Fruit fly (Drosophila melanogaster) whole organism, adult: Measurements from ENCODE around the gene CG4461.

ENCODE experiments used
- CG5204 ChIP-seq: fragments of 200-800 bp; sonication (Bioruptor generic); optimal IDR thresholded peaks from 2 replicates; lab custom pipeline; 2016; ENCODE audit warnings: missing biosample characterization, missing genetic modification characterization
- CG7101 ChIP-seq: fragments of 200-800 bp; sonication (Bioruptor generic); optimal IDR thresholded peaks from 2 replicates; lab custom pipeline; 2018; ENCODE audit warnings: missing biosample characterization, mild to moderate bottlenecking, missing genetic modification characterization, moderate library complexity
- Crg-1 ChIP-seq: fragments of 200-800 bp; sonication (Bioruptor generic); optimal IDR thresholded peaks from 2 replicates; lab custom pipeline; 2016; ENCODE audit warnings: missing biosample characterization, missing genetic modification characterization
- Hr96 ChIP-seq: fragments of 200-800 bp; sonication (Bioruptor generic); optimal IDR thresholded peaks from 2 replicates; lab custom pipeline; 2016; ENCODE audit warnings: missing biosample characterization, missing genetic modification characterization
- Mnt ChIP-seq: fragments of 200-800 bp; sonication (Bioruptor generic); optimal IDR thresholded peaks from 2 replicates; lab custom pipeline; 2016; ENCODE audit warnings: missing biosample characterization, mild to moderate bottlenecking, missing genetic modification characterization
- bab1 ChIP-seq: fragments of 200-800 bp; sonication (Bioruptor generic); optimal IDR thresholded peaks from 3 replicates; lab custom pipeline; 2019; ENCODE audit warnings: missing biosample characterization, mild to moderate bottlenecking, missing genetic modification characterization, moderate library complexity
- cic ChIP-seq: fragments of 200-800 bp; sonication (Bioruptor generic); optimal IDR thresholded peaks from 2 replicates; lab custom pipeline; 2017; ENCODE audit warnings: missing biosample characterization, mild to moderate bottlenecking, missing genetic modification characterization, moderate library complexity
- cnc ChIP-seq, 2 experiments: fragments of >200 bp; optimal IDR thresholded peaks; 2 replicates each; lab custom pipeline; 2017
- kay ChIP-seq: fragments of 200-800 bp; sonication (Bioruptor generic); peaks from one replicate; lab custom pipeline; 2016; ENCODE audit warnings: missing biosample characterization, missing genetic modification characterization, borderline replicate concordance
- ovo ChIP-seq: fragments of 200-800 bp; sonication (Bioruptor generic); optimal IDR thresholded peaks from 2 replicates; lab custom pipeline; 2016; ENCODE audit warnings: missing biosample characterization, missing genetic modification characterization
- pad ChIP-seq: fragments of 200-800 bp; sonication (Bioruptor generic); optimal IDR thresholded peaks from 3 replicates; lab custom pipeline; 2017; ENCODE audit warnings: missing biosample characterization, missing genetic modification characterization, mild to moderate bottlenecking, moderate library complexity, missing genetic modification reagents
- tj ChIP-seq: fragments of 200-800 bp; sonication (Bioruptor generic); optimal IDR thresholded peaks from 3 replicates; lab custom pipeline; 2017; ENCODE audit warnings: missing biosample characterization, mild to moderate bottlenecking, missing genetic modification characterization, moderate library complexity

dm6 chr3L:9375130-9375529 lies at the start of gene CG4461:
- TF ChIP-seq cnc (optimal IDR thresholded peaks at IDR 0.05; lab: Kevin White, UChicago) (no peak), ovo (GFP tag; lab: Kevin White, UChicago) (no peak), cic (no peak), bab1 (GFP tag; lab: Kevin White, UChicago) (no peak), Mnt (GFP tag; lab: Kevin White, UChicago) (no peak), pad (no peak), kay (GFP tag; lab: Kevin White, UChicago) (no peak), CG7101 (tag; lab: Kevin White, UChicago) (no peak), CG5204 (no peak), Hr96 (no peak), tj (GFP tag; lab: Kevin White, UChicago) (no peak), Crg-1 (GFP tag; lab: Kevin White, UChicago) (no peak)
